Worm (Caenorhabditis elegans) whole organism, L4 larva: ENCODE results near the gene sdha-1.

Source experiments
- F10B5.3 ChIP-seq: sonication (generic microtip); optimal IDR thresholded peaks from 2 replicates; lab custom pipeline; 2016; ENCODE audit warnings: mild to moderate bottlenecking, missing genetic modification characterization, missing compliant biosample characterization
- F26F4.8 ChIP-seq: fragments of 200-800 bp; sonication (Bioruptor generic); conservative IDR thresholded peaks from 2 replicates; pipeline ENCODE4 v1.3.6; 2022; ENCODE audit warnings: missing genetic modification characterization, missing compliant biosample characterization
- F37D6.2 ChIP-seq: sonication (generic microtip); optimal IDR thresholded peaks from 2 replicates; lab custom pipeline; 2016; ENCODE audit warnings: mild to moderate bottlenecking, missing genetic modification characterization, missing compliant biosample characterization
- R02D3.7 ChIP-seq: fragments of 150-350 bp; sonication (generic microtip); optimal IDR thresholded peaks from 3 replicates; lab custom pipeline; 2014; ENCODE audit warnings: missing biosample characterization, missing genetic modification characterization
- T26A8.4 ChIP-seq: fragments of 200-800 bp; sonication (Bioruptor generic); IDR thresholded peaks from 2 replicates; pipeline ENCODE4 v1.3.6; 2022; ENCODE audit warnings: missing genetic modification characterization, missing compliant biosample characterization
- Y105C5A.15 ChIP-seq: fragments of 200-800 bp; sonication (Bioruptor generic); IDR thresholded peaks from 2 replicates; pipeline ENCODE4 v1.3.6; 2022; ENCODE audit warnings: missing genetic modification characterization, missing compliant biosample characterization
- Y75B8A.6 ChIP-seq: fragments of 200-800 bp; sonication (Bioruptor generic); IDR thresholded peaks from 2 replicates; pipeline ENCODE4 v1.3.6; 2022; ENCODE audit warnings: missing genetic modification reagents, missing genetic modification characterization, missing compliant biosample characterization
- ZK546.5 ChIP-seq, 2 experiments: sonication (generic microtip); optimal IDR thresholded peaks; 2 replicates each; lab custom pipeline; 2017; ENCODE audit warnings: missing biosample characterization in 2 of 2, missing genetic modification characterization in 2 of 2
- aly-2 ChIP-seq: sonication (generic microtip); optimal IDR thresholded peaks from 2 replicates; lab custom pipeline; 2018; ENCODE audit warnings: missing biosample characterization, missing genetic modification characterization
- ama-1 ChIP-seq: fragments of 150-350 bp; optimal IDR thresholded peaks from 2 replicates; lab custom pipeline; 2014; ENCODE audit warnings: inconsistent platforms, mixed read lengths
- ceh-20 ChIP-seq: fragments of 200-800 bp; sonication (Bioruptor generic); IDR thresholded peaks from 2 replicates; pipeline ENCODE4 v1.3.6; 2022; ENCODE audit warnings: missing genetic modification reagents, missing genetic modification characterization, missing compliant biosample characterization
- ceh-28 ChIP-seq: fragments of 150-350 bp; optimal IDR thresholded peaks from 2 replicates; lab custom pipeline; 2014; ENCODE audit warnings: missing biosample characterization, missing genetic modification reagents, missing genetic modification characterization
- ceh-44 ChIP-seq: fragments of 200-800 bp; sonication (Bioruptor generic); IDR thresholded peaks from 2 replicates; pipeline ENCODE4 v1.3.6; 2022; ENCODE audit warnings: missing genetic modification reagents, missing genetic modification characterization, missing compliant biosample characterization
- ceh-62 ChIP-seq: sonication (generic microtip); optimal IDR thresholded peaks from 2 replicates; lab custom pipeline; 2017; ENCODE audit warnings: missing biosample characterization, missing genetic modification characterization
- ceh-82 ChIP-seq: sonication (generic microtip); optimal IDR thresholded peaks from 2 replicates; lab custom pipeline; 2017; ENCODE audit warnings: missing biosample characterization, missing genetic modification characterization
- daf-12 ChIP-seq: fragments of 150-350 bp; optimal IDR thresholded peaks from 2 replicates; lab custom pipeline; 2014; ENCODE audit warnings: missing biosample characterization, missing genetic modification reagents, missing genetic modification characterization
- daf-16 ChIP-seq, 3 experiments: sonication (generic microtip); optimal IDR thresholded peaks; 2 replicates each; lab custom pipeline; 2016 to 2017; ENCODE audit warnings: missing genetic modification characterization in 3 of 3, missing genetic modification reagents in 3 of 3, mild to moderate bottlenecking in 2 of 3, missing compliant biosample characterization in 2 of 3, missing biosample characterization in 1 of 3, moderate library complexity in 1 of 3
- dmd-6 ChIP-seq: fragments of 200-800 bp; sonication (Bioruptor generic); IDR thresholded peaks from 2 replicates; pipeline ENCODE4 v1.3.6; 2022; ENCODE audit warnings: missing genetic modification reagents, missing genetic modification characterization, missing compliant biosample characterization
- dve-1 ChIP-seq: sonication (generic microtip); optimal IDR thresholded peaks from 2 replicates; lab custom pipeline; 2017; ENCODE audit warnings: antibody characterized with exemption, mild to moderate bottlenecking, missing genetic modification characterization, missing compliant biosample characterization; ENCODE audit not compliant: insufficient read depth
- egl-27 ChIP-seq: sonication (generic microtip); optimal IDR thresholded peaks from 3 replicates; lab custom pipeline; 2017; ENCODE audit warnings: missing biosample characterization, missing genetic modification reagents, missing genetic modification characterization
- egl-43 ChIP-seq: fragments of 200-800 bp; sonication (Bioruptor generic); IDR thresholded peaks from 2 replicates; pipeline ENCODE4 v1.3.6; 2022; ENCODE audit warnings: missing genetic modification reagents, missing genetic modification characterization, missing compliant biosample characterization
- fos-1 ChIP-seq: fragments of 150-350 bp; optimal IDR thresholded peaks from 2 replicates; lab custom pipeline; 2014; ENCODE audit warnings: missing biosample characterization, missing genetic modification characterization
- hif-1 ChIP-seq, 2 experiments: sonication (generic microtip); optimal IDR thresholded peaks; 2 replicates each; lab custom pipeline; 2016 to 2017; ENCODE audit warnings: missing compliant biosample characterization in 2 of 2, missing genetic modification characterization in 2 of 2, missing genetic modification reagents in 2 of 2, missing genotype in 2 of 2, mild to moderate bottlenecking in 1 of 2
- hlh-11 ChIP-seq: fragments of 200-800 bp; sonication (Bioruptor generic); optimal IDR thresholded peaks from 2 replicates; lab custom pipeline; 2018; ENCODE audit warnings: mild to moderate bottlenecking, missing genetic modification characterization, missing compliant biosample characterization
- hlh-30 ChIP-seq: sonication (generic microtip); optimal IDR thresholded peaks from 2 replicates; lab custom pipeline; 2017; ENCODE audit warnings: antibody characterized with exemption, mild to moderate bottlenecking, missing genetic modification characterization, missing compliant biosample characterization; ENCODE audit not compliant: insufficient read depth
- hmg-1.1 ChIP-seq: fragments of 200-800 bp; sonication (Bioruptor generic); IDR thresholded peaks from 2 replicates; pipeline ENCODE4 v1.3.6; 2022; ENCODE audit warnings: missing genetic modification reagents, missing genetic modification characterization, missing compliant biosample characterization
- jun-1 ChIP-seq: fragments of 150-350 bp; optimal IDR thresholded peaks from 2 replicates; lab custom pipeline; 2014; ENCODE audit warnings: missing biosample characterization, missing genetic modification reagents, missing genetic modification characterization
- lin-15B ChIP-seq: fragments of 150-350 bp; sonication (generic microtip); optimal IDR thresholded peaks from 3 replicates; lab custom pipeline; 2014; ENCODE audit warnings: missing biosample characterization, missing genetic modification characterization
- lin-29 ChIP-seq: fragments of 200-800 bp; sonication (Bioruptor generic); IDR thresholded peaks from 2 replicates; pipeline ENCODE4 v1.3.6; 2022; ENCODE audit warnings: missing genetic modification reagents, missing genetic modification characterization, missing compliant biosample characterization
- lin-38 ChIP-seq: fragments of 200-800 bp; sonication (Bioruptor generic); IDR thresholded peaks from 2 replicates; pipeline ENCODE4 v1.3.6; 2022; ENCODE audit warnings: missing genetic modification reagents, missing genetic modification characterization, missing compliant biosample characterization
- lin-39 ChIP-seq: fragments of 150-350 bp; optimal IDR thresholded peaks from 2 replicates; lab custom pipeline; 2014; ENCODE audit warnings: missing biosample characterization, missing genetic modification reagents, missing genetic modification characterization
- madf-5 ChIP-seq, 2 experiments: fragments of 200-800 bp; sonication (Bioruptor generic); IDR thresholded peaks; 2 replicates each; pipeline ENCODE4 v1.3.6; 2022; ENCODE audit warnings: missing compliant biosample characterization in 2 of 2, missing genetic modification characterization in 2 of 2
- madf-9 ChIP-seq: fragments of 200-800 bp; sonication (Bioruptor generic); conservative IDR thresholded peaks from 2 replicates; pipeline ENCODE4 v1.3.6; 2022; ENCODE audit warnings: missing genetic modification reagents, missing genetic modification characterization, missing compliant biosample characterization
- mdt-29 ChIP-seq: fragments of 200-800 bp; sonication (Bioruptor generic); IDR thresholded peaks from 2 replicates; pipeline ENCODE4 v1.3.6; 2022; ENCODE audit warnings: missing genetic modification reagents, missing genetic modification characterization, missing compliant biosample characterization
- mxl-3 ChIP-seq: fragments of 200-800 bp; sonication (Bioruptor generic); optimal IDR thresholded peaks from 2 replicates; lab custom pipeline; 2018; ENCODE audit warnings: mild to moderate bottlenecking, missing genetic modification characterization, missing compliant biosample characterization
- nhr-102 ChIP-seq: sonication (generic microtip); optimal IDR thresholded peaks from 2 replicates; lab custom pipeline; 2016; ENCODE audit warnings: mild to moderate bottlenecking, missing genetic modification characterization, moderate library complexity, missing compliant biosample characterization
- nhr-11 ChIP-seq: fragments of 150-350 bp; optimal IDR thresholded peaks from 2 replicates; lab custom pipeline; 2014; ENCODE audit warnings: missing biosample characterization, missing genetic modification characterization
- nhr-41 ChIP-seq: fragments of 200-800 bp; sonication (Bioruptor generic); IDR thresholded peaks from 2 replicates; pipeline ENCODE4 v1.3.6; 2022; ENCODE audit warnings: missing genetic modification reagents, missing genetic modification characterization, missing compliant biosample characterization
- nhr-6 ChIP-seq: fragments of 150-350 bp; optimal IDR thresholded peaks from 2 replicates; lab custom pipeline; 2014; ENCODE audit warnings: missing biosample characterization, missing genetic modification characterization
- nhr-77 ChIP-seq: fragments of 150-350 bp; optimal IDR thresholded peaks from 2 replicates; lab custom pipeline; 2014; ENCODE audit warnings: missing biosample characterization, missing genetic modification characterization
- pha-4 ChIP-seq, 2 experiments: fragments of 150-350 bp in 1 of 2; fragments of 200-800 bp in 1 of 2; sonication (Bioruptor generic) in 1 of 2; IDR thresholded peaks in 1 of 2; optimal IDR thresholded peaks in 1 of 2; 2 replicates each; pipeline versions ENCODE4 v1.3.6 to Lab custom; 2014 to 2022; ENCODE audit warnings: missing genetic modification characterization in 2 of 2, missing genetic modification reagents in 2 of 2, missing biosample characterization in 1 of 2, missing compliant biosample characterization in 1 of 2
- php-3 ChIP-seq: fragments of 200-800 bp; sonication (Bioruptor generic); IDR thresholded peaks from 2 replicates; pipeline ENCODE4 v1.3.6; 2022; ENCODE audit warnings: missing genetic modification reagents, missing genetic modification characterization, missing compliant biosample characterization
- pqm-1 ChIP-seq: sonication (generic microtip); optimal IDR thresholded peaks from 2 replicates; lab custom pipeline; 2017; ENCODE audit warnings: missing biosample characterization, missing genetic modification characterization
- rbr-2 ChIP-seq: sonication (generic microtip); optimal IDR thresholded peaks from 2 replicates; lab custom pipeline; 2016; ENCODE audit warnings: missing genotype, missing genetic modification characterization, missing compliant biosample characterization
- saeg-2 ChIP-seq: fragments of 200-800 bp; sonication (Bioruptor generic); IDR thresholded peaks from 2 replicates; pipeline ENCODE4 v1.3.6; 2022; ENCODE audit warnings: missing genetic modification reagents, missing genetic modification characterization, missing compliant biosample characterization
- skn-1 ChIP-seq: fragments of 150-350 bp; optimal IDR thresholded peaks from 2 replicates; lab custom pipeline; 2014; ENCODE audit warnings: missing biosample characterization, missing genetic modification characterization
- snpc-1.2 ChIP-seq: fragments of 200-800 bp; sonication (Bioruptor generic); IDR thresholded peaks from 2 replicates; pipeline ENCODE4 v1.3.6; 2022; ENCODE audit warnings: missing genetic modification reagents, missing genetic modification characterization, missing compliant biosample characterization
- snpc-4 ChIP-seq: fragments of 150-350 bp; optimal IDR thresholded peaks from 2 replicates; lab custom pipeline; 2014; ENCODE audit warnings: missing biosample characterization, missing genetic modification characterization
- tra-1 ChIP-seq: fragments of 200-800 bp; sonication (Bioruptor generic); IDR thresholded peaks from 2 replicates; pipeline ENCODE4 v1.3.6; 2022; ENCODE audit warnings: missing genetic modification reagents, missing genetic modification characterization, missing compliant biosample characterization
- unc-130 ChIP-seq: sonication (generic microtip); optimal IDR thresholded peaks from 2 replicates; lab custom pipeline; 2016; ENCODE audit warnings: missing genetic modification reagents, missing genetic modification characterization, missing compliant biosample characterization
- ztf-11 ChIP-seq: fragments of 150-350 bp; optimal IDR thresholded peaks from 2 replicates; lab custom pipeline; 2014; ENCODE audit warnings: missing biosample characterization, missing genetic modification characterization

sdha-1 gene

DNA sequence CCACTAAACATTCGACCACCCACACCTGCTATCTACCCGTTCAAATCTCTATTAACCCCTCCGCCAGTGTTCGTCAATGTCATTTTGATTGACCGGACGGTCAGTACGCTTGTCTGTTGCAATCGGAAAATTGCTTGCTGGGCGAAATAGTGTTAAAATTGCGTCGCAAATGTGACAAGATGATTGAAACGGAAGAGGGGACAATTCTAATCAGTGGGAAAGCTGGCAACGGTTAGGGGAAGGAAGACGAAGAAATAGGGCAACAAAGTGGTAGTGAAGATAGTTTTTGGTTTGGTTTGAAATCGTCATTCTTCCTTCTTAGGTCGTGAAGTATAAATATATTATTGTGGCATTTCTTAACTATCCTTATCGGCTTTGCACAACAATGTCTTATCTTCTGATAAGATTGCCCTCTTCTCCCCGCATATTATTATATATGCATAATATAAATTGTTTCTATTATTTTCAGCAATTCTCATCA lies 22.6 kb upstream of the sdha-1 start:
- peak; percentile 70 for TF ChIP-seq dmd-6 (GFP tag; lab: Robert Waterston, UW)
- no peak for TF ChIP-seq madf-9 (GFP tag; lab: Robert Waterston, UW)
- TF ChIP-seq nhr-11 (tag; lab: Kevin White, UChicago) = no peak
- TF ChIP-seq saeg-2 (GFP tag; lab: Robert Waterston, UW) = no peak
- peak; percentile 65 for TF ChIP-seq pqm-1 (tag; lab: Kevin White, UChicago)
- TF ChIP-seq lin-15B (tag; lab: Kevin White, UChicago) = no peak
- TF ChIP-seq pha-4 (GFP tag; IDR thresholded peaks at IDR 0.05; lab: Robert Waterston, UW) = no peak
- no peak for TF ChIP-seq pha-4 (tag; optimal IDR thresholded peaks at IDR 0.05; lab: Kevin White, UChicago)
- no peak for TF ChIP-seq F37D6.2 (tag; lab: Kevin White, UChicago)
- no peak for TF ChIP-seq ceh-28 (tag; lab: Kevin White, UChicago)
- TF ChIP-seq nhr-41 = no peak; the same call in 1 of the 2 replicates
- no peak for TF ChIP-seq lin-39 (tag; lab: Kevin White, UChicago)
- TF ChIP-seq F26F4.8 (GFP tag; lab: Robert Waterston, UW) = no peak
- no peak for TF ChIP-seq hlh-30 (tag; lab: Kevin White, UChicago)
- no peak for TF ChIP-seq egl-27 (tag; lab: Kevin White, UChicago)
- no peak for TF ChIP-seq madf-5 (GFP tag; IDR thresholded peaks at IDR 0.05; lab: Robert Waterston, UW)
- no peak for TF ChIP-seq nhr-102
- TF ChIP-seq hif-1 (tag; optimal IDR thresholded peaks at IDR 0.05; lab: Kevin White, UChicago) = no peak
- TF ChIP-seq lin-29 = no peak
- no peak for TF ChIP-seq F10B5.3 (tag; lab: Kevin White, UChicago)
- no peak for TF ChIP-seq lin-38
- TF ChIP-seq ama-1 (lab: Kevin White, UChicago) = no peak
- TF ChIP-seq egl-43 (GFP tag; lab: Robert Waterston, UW) = no peak
- no peak for TF ChIP-seq ceh-62
- TF ChIP-seq skn-1 (tag; lab: Kevin White, UChicago) = no peak
- no peak for TF ChIP-seq Y105C5A.15
- no peak for TF ChIP-seq Y75B8A.6 (GFP tag; lab: Robert Waterston, UW)
- no peak for TF ChIP-seq ztf-11
- no peak for TF ChIP-seq T26A8.4 (GFP tag; lab: Robert Waterston, UW)
- TF ChIP-seq mxl-3 (GFP tag; lab: Kevin White, UChicago) = peak; percentile 51
- TF ChIP-seq hlh-11 (tag; lab: Kevin White, UChicago) = peak; percentile 54
- TF ChIP-seq ceh-82 (tag; lab: Kevin White, UChicago) = no peak
- TF ChIP-seq mdt-29 (GFP tag; lab: Robert Waterston, UW) = no peak
- no peak for TF ChIP-seq ZK546.5 (tag; optimal IDR thresholded peaks at IDR 0.05; lab: Kevin White, UChicago)
- TF ChIP-seq R02D3.7 (tag; lab: Kevin White, UChicago) = no peak
- TF ChIP-seq nhr-6 (tag; lab: Kevin White, UChicago) = no peak
- TF ChIP-seq snpc-4 (tag; lab: Kevin White, UChicago) = no peak
- no peak for TF ChIP-seq fos-1
- no peak for TF ChIP-seq rbr-2
- TF ChIP-seq ceh-44 (GFP tag; lab: Robert Waterston, UW) = no peak
- TF ChIP-seq aly-2 (tag; lab: Kevin White, UChicago) = no peak
- TF ChIP-seq daf-12 = no peak
- TF ChIP-seq tra-1 (GFP tag; lab: Robert Waterston, UW) = peak; percentile 80
- TF ChIP-seq ceh-20 (GFP tag; lab: Robert Waterston, UW) = 0 out of 2 replicates have a peak, but pooled peaks have one; percentile 27
- no peak for TF ChIP-seq jun-1 (tag; lab: Kevin White, UChicago)
- TF ChIP-seq snpc-1.2 (GFP tag; lab: Robert Waterston, UW) = no peak
- 0 out of 2 replicates have a peak, but pooled peaks have one; percentile 17 for TF ChIP-seq php-3 (GFP tag; lab: Robert Waterston, UW)
- TF ChIP-seq hmg-1.1 (GFP tag; lab: Robert Waterston, UW) = no peak
- TF ChIP-seq dve-1 = peak; percentile 34
- TF ChIP-seq daf-16 (GFP tag; optimal IDR thresholded peaks at IDR 0.05; lab: Kevin White, UChicago) = no peak
- peak; percentile 60 for TF ChIP-seq daf-16 (tag; optimal IDR thresholded peaks at IDR 0.05; lab: Kevin White, UChicago)
- no peak for TF ChIP-seq unc-130 (GFP tag; lab: Kevin White, UChicago)
- peak; percentile 18 for TF ChIP-seq nhr-77 (tag; lab: Kevin White, UChicago)
